In the genomic region with DNA sequence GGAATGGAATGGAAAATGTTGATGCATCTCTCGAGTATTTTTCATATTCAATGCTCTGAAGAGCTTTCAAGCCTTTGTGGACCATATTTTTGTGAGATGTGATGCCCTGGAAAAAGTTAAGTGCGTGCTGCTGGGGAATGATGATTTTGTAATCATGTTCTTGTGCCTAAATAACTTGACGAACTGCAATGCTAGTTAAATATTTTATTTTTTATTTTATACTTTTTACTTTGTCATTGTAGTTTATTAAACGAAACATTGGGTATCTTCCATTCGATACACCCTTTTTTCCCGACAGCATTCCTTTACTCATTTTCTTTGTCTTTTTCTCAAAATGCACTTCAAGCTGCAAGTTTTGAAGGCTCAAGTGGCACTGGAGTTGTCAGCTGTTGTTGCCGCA, we compare ENCODE assay signal across 1 fruit fly cellular context.
A peak's percentile ranks its signal among the peaks of the same experiment; 100 is the strongest.
TF ChIP-seq lines count a peak whose summit lies in the region.

No protein-coding gene starts in this region.

TF ChIP-seq in whole organism, embryonic, 481 proteins besides CTCF, POLR2A, EP300 and RAD21 (continued from another document and continues in another):
- TF ChIP-seq bigmax (GFP tag; optimal IDR thresholded peaks at IDR 0.05; lab: Kevin White, UChicago) (no peak), gcm2 (GFP tag; optimal IDR thresholded peaks at IDR 0.05; lab: Kevin White, UChicago) (no peak), amos (GFP tag; IDR thresholded peaks at IDR 0.05; lab: Robert Waterston, UW; ENCODE audit: partially characterized antibody) (no peak), gsb-n (tag; optimal IDR thresholded peaks at IDR 0.05; lab: Kevin White, UChicago) (peak; percentile 8), Max (GFP tag; optimal IDR thresholded peaks at IDR 0.05; lab: Kevin White, UChicago) (no peak), Ets65A (GFP tag; lab: Kevin White, UChicago) (peak; percentile 47), abd-A (tag; optimal IDR thresholded peaks at IDR 0.05; lab: Kevin White, UChicago) (no peak), CG12219 (GFP tag; optimal IDR thresholded peaks at IDR 0.05; lab: Kevin White, UChicago) (no peak), CG6689 (GFP tag; IDR thresholded peaks at IDR 0.05; lab: Robert Waterston, UW) (peak; percentile 56), lola (GFP tag; optimal IDR thresholded peaks at IDR 0.05; lab: Kevin White, UChicago) (peak in 1 of 3 experiments; percentile 34), otp (GFP tag; IDR thresholded peaks at IDR 0.05; lab: Robert Waterston, UW) (0 out of 3 replicates have a peak, but pooled peaks have one; percentile 41), HmgD (GFP tag; optimal IDR thresholded peaks at IDR 0.05; lab: Kevin White, UChicago) (no peak), ssp (GFP tag; IDR thresholded peaks at IDR 0.05; lab: Robert Waterston, UW) (peak; percentile 22; the same call in 1 of the 2 replicates), CHES-1-like (GFP tag; optimal IDR thresholded peaks at IDR 0.05; lab: Kevin White, UChicago) (no peak), PHDP (tag; optimal IDR thresholded peaks at IDR 0.05; lab: Kevin White, UChicago) (peak; percentile 11), ase (GFP tag; IDR thresholded peaks at IDR 0.05; lab: Robert Waterston, UW) (peak; percentile 76), Ssrp (tag; optimal IDR thresholded peaks at IDR 0.05; lab: Kevin White, UChicago) (peak; percentile 55), Opbp (GFP tag; IDR thresholded peaks at IDR 0.05; lab: Robert Waterston, UW; ENCODE audit: partially characterized antibody) (no peak), CG10654 (GFP tag; optimal IDR thresholded peaks at IDR 0.05; lab: Kevin White, UChicago) (peak; percentile 8), Fer3 (tag; optimal IDR thresholded peaks at IDR 0.05; lab: Kevin White, UChicago) (peak; percentile 6), CG5245 (GFP tag; optimal IDR thresholded peaks at IDR 0.05; lab: Kevin White, UChicago) (no peak), CG32772 (GFP tag; IDR thresholded peaks at IDR 0.05; lab: Robert Waterston, UW) (peak; percentile 39; the same call in 1 of the 2 replicates), Hr51 (GFP tag; optimal IDR thresholded peaks at IDR 0.05; lab: Kevin White, UChicago) (peak in 1 of 2 experiments; percentile 42), E2f1 (GFP tag; IDR thresholded peaks at IDR 0.05; lab: Robert Waterston, UW) (peak; percentile 34; the same call in 1 of the 2 replicates), mam (GFP tag; optimal IDR thresholded peaks at IDR 0.05; lab: Kevin White, UChicago) (no peak), Xrp1 (GFP tag; IDR thresholded peaks at IDR 0.05; lab: Robert Waterston, UW) (peak; percentile 71), psq (GFP tag; optimal IDR thresholded peaks at IDR 0.05; lab: Kevin White, UChicago) (no peak), gt (GFP tag; IDR thresholded peaks at IDR 0.05; lab: Robert Waterston, UW) (no peak), CG8089 (GFP tag; optimal IDR thresholded peaks at IDR 0.05; lab: Kevin White, UChicago) (no peak), Dip3 (GFP tag; optimal IDR thresholded peaks at IDR 0.05; lab: Kevin White, UChicago) (no peak), crc (GFP tag; optimal IDR thresholded peaks at IDR 0.05; lab: Kevin White, UChicago) (no peak), dmrt99B (tag; optimal IDR thresholded peaks at IDR 0.05; lab: Kevin White, UChicago) (peak; percentile 70), Pdp1 (GFP tag; optimal IDR thresholded peaks at IDR 0.05; lab: Kevin White, UChicago) (no peak), CG4730 (GFP tag; IDR thresholded peaks at IDR 0.05; lab: Robert Waterston, UW) (no peak), fd64A (GFP tag; optimal IDR thresholded peaks at IDR 0.05; lab: Kevin White, UChicago) (no peak), dysf (GFP tag; IDR thresholded peaks at IDR 0.05; lab: Robert Waterston, UW) (peak; percentile 56; the same call in 1 of the 3 replicates), CG18764 (GFP tag; optimal IDR thresholded peaks at IDR 0.05; lab: Kevin White, UChicago) (peak; percentile 7), CG3407 (GFP tag; optimal IDR thresholded peaks at IDR 0.05; lab: Kevin White, UChicago) (peak; percentile 34), CG16863 (GFP tag; optimal IDR thresholded peaks at IDR 0.05; lab: Kevin White, UChicago) (no peak), ac (GFP tag; optimal IDR thresholded peaks at IDR 0.05; lab: Kevin White, UChicago) (no peak), CG32767 (GFP tag; IDR thresholded peaks at IDR 0.05; lab: Robert Waterston, UW) (peak; percentile 56; the same call in 1 of the 2 replicates), her (GFP tag; optimal IDR thresholded peaks at IDR 0.05; lab: Kevin White, UChicago) (no peak), CG11695 (GFP tag; IDR thresholded peaks at IDR 0.05; lab: Robert Waterston, UW) (no peak), Dfd (GFP tag; optimal IDR thresholded peaks at IDR 0.05; lab: Kevin White, UChicago) (no peak), CG14014 (GFP tag; IDR thresholded peaks at IDR 0.05; lab: Robert Waterston, UW) (no peak), Rx (GFP tag; IDR thresholded peaks at IDR 0.05; lab: Robert Waterston, UW) (0 out of 2 replicates have a peak, but pooled peaks have one; percentile 24), CG2199 (GFP tag; IDR thresholded peaks at IDR 0.05; lab: Robert Waterston, UW) (no peak), nerfin-1 (tag; optimal IDR thresholded peaks at IDR 0.05; lab: Kevin White, UChicago) (no peak), CG10147 (GFP tag; optimal IDR thresholded peaks at IDR 0.05; lab: Kevin White, UChicago) (no peak), lov (optimal IDR thresholded peaks at IDR 0.05; lab: Kevin White, UChicago) (no peak), lov (GFP tag; IDR thresholded peaks at IDR 0.05; lab: Robert Waterston, UW) (peak; percentile 67; the same call in 1 of the 3 replicates), CG13123 (GFP tag; optimal IDR thresholded peaks at IDR 0.05; lab: Kevin White, UChicago) (peak; percentile 8), croc (GFP tag; conservative IDR thresholded peaks at IDR 0.05; lab: Robert Waterston, UW) (peak; percentile 48), knrl (GFP tag; IDR thresholded peaks at IDR 0.05; lab: Robert Waterston, UW; ENCODE audit: partially characterized antibody) (no peak), ci (GFP tag; IDR thresholded peaks at IDR 0.05; lab: Robert Waterston, UW) (peak; percentile 86), salm (tag; optimal IDR thresholded peaks at IDR 0.05; lab: Kevin White, UChicago) (no peak), sisA (GFP tag; IDR thresholded peaks at IDR 0.05; lab: Robert Waterston, UW) (peak; percentile 67), chn (GFP tag; optimal IDR thresholded peaks at IDR 0.05; lab: Kevin White, UChicago) (peak; percentile 1), Tbp (GFP tag; optimal IDR thresholded peaks at IDR 0.05; lab: Kevin White, UChicago) (no peak), CG4854 (GFP tag; optimal IDR thresholded peaks at IDR 0.05; lab: Kevin White, UChicago) (no peak), fru (optimal IDR thresholded peaks at IDR 0.05; lab: Kevin White, UChicago) (no peak), ATbp (GFP tag; optimal IDR thresholded peaks at IDR 0.05; lab: Kevin White, UChicago) (peak; percentile 40), Asciz (GFP tag; optimal IDR thresholded peaks at IDR 0.05; lab: Kevin White, UChicago) (peak; percentile 43), CG1233 (GFP tag; optimal IDR thresholded peaks at IDR 0.05; lab: Kevin White, UChicago) (no peak), H2.0 (GFP tag; IDR thresholded peaks at IDR 0.05; lab: Robert Waterston, UW) (peak; percentile 40; the same call in 1 of the 2 replicates), Sin3A (optimal IDR thresholded peaks at IDR 0.05; lab: Kevin White, UChicago) (no peak), CG16779 (GFP tag; IDR thresholded peaks at IDR 0.05; lab: Robert Waterston, UW) (no peak), btn (GFP tag; optimal IDR thresholded peaks at IDR 0.05; lab: Kevin White, UChicago) (no peak), Mrtf (GFP tag; IDR thresholded peaks at IDR 0.05; lab: Robert Waterston, UW) (no peak), unpg (GFP tag; optimal IDR thresholded peaks at IDR 0.05; lab: Kevin White, UChicago) (peak; percentile 57), Chrac-16 (GFP tag; optimal IDR thresholded peaks at IDR 0.05; lab: Kevin White, UChicago) (peak; percentile 35), Gsc (GFP tag; IDR thresholded peaks at IDR 0.05; lab: Robert Waterston, UW) (no peak), CG10431 (GFP tag; optimal IDR thresholded peaks at IDR 0.05; lab: Kevin White, UChicago) (no peak), en (GFP tag; optimal IDR thresholded peaks at IDR 0.05; lab: Kevin White, UChicago) (no peak), dpn (GFP tag; optimal IDR thresholded peaks at IDR 0.05; lab: Kevin White, UChicago) (peak in 1 of 2 experiments; percentile 44), klu (GFP tag; IDR thresholded peaks at IDR 0.05; lab: Robert Waterston, UW) (no peak), caup (GFP tag; optimal IDR thresholded peaks at IDR 0.05; lab: Kevin White, UChicago; ENCODE audit: severe bottlenecking) (no peak), Ada2b (GFP tag; IDR thresholded peaks at IDR 0.05; lab: Robert Waterston, UW) (peak; percentile 25; the same call in 1 of the 2 replicates), CG9437 (GFP tag; optimal IDR thresholded peaks at IDR 0.05; lab: Kevin White, UChicago) (peak; percentile 5), Atf6 (GFP tag; IDR thresholded peaks at IDR 0.05; lab: Robert Waterston, UW) (no peak), odd (GFP tag; optimal IDR thresholded peaks at IDR 0.05; lab: Kevin White, UChicago) (no peak), CG17385 (GFP tag; optimal IDR thresholded peaks at IDR 0.05; lab: Kevin White, UChicago) (peak; percentile 35), hkb (optimal IDR thresholded peaks at IDR 0.05; lab: Kevin White, UChicago) (no peak), hkb (GFP tag; IDR thresholded peaks at IDR 0.05; lab: Robert Waterston, UW) (0 out of 2 replicates have a peak, but pooled peaks have one; percentile 28), ken (GFP tag; IDR thresholded peaks at IDR 0.05; lab: Robert Waterston, UW) (peak; percentile 51; the same call in 1 of the 3 replicates), CG4820 (GFP tag; optimal IDR thresholded peaks at IDR 0.05; lab: Kevin White, UChicago) (peak; percentile 7), Ets97D (GFP tag; optimal IDR thresholded peaks at IDR 0.05; lab: Kevin White, UChicago) (peak; percentile 42), CkIIα-i1 (GFP tag; IDR thresholded peaks at IDR 0.05; lab: Robert Waterston, UW) (no peak), maf-S (GFP tag; optimal IDR thresholded peaks at IDR 0.05; lab: Kevin White, UChicago) (no peak), dan (GFP tag; IDR thresholded peaks at IDR 0.05; lab: Robert Waterston, UW) (no peak), sob (GFP tag; IDR thresholded peaks at IDR 0.05; lab: Robert Waterston, UW) (peak; percentile 30; the same call in 1 of the 2 replicates), tin (GFP tag; optimal IDR thresholded peaks at IDR 0.05; lab: Kevin White, UChicago) (peak; percentile 49), zfh1 (GFP tag; IDR thresholded peaks at IDR 0.05; lab: Robert Waterston, UW) (peak; percentile 65; the same call in 2 of the 3 replicates), Fer2 (tag; optimal IDR thresholded peaks at IDR 0.05; lab: Kevin White, UChicago) (no peak), tna (GFP tag; IDR thresholded peaks at IDR 0.05; lab: Robert Waterston, UW; ENCODE audit: partially characterized antibody) (no peak), Hr78 (GFP tag; optimal IDR thresholded peaks at IDR 0.05; lab: Kevin White, UChicago) (no peak), CG4707 (GFP tag; optimal IDR thresholded peaks at IDR 0.05; lab: Kevin White, UChicago) (no peak), CG8924 (tag; optimal IDR thresholded peaks at IDR 0.05; lab: Kevin White, UChicago) (peak; percentile 17), wek (GFP tag; optimal IDR thresholded peaks at IDR 0.05; lab: Kevin White, UChicago) (no peak), insv (GFP tag; optimal IDR thresholded peaks at IDR 0.05; lab: Kevin White, UChicago) (no peak), Bteb2 (GFP tag; optimal IDR thresholded peaks at IDR 0.05; lab: Kevin White, UChicago) (no peak), dmrt11E (tag; optimal IDR thresholded peaks at IDR 0.05; lab: Kevin White, UChicago) (peak; percentile 43), ewg (GFP tag; optimal IDR thresholded peaks at IDR 0.05; lab: Kevin White, UChicago) (peak; percentile 14), kay (GFP tag; optimal IDR thresholded peaks at IDR 0.05; lab: Kevin White, UChicago) (no peak), Atf-2 (GFP tag; optimal IDR thresholded peaks at IDR 0.05; lab: Kevin White, UChicago) (no peak), vvl (GFP tag; IDR thresholded peaks at IDR 0.05; lab: Robert Waterston, UW) (peak; percentile 86), Spps (tag; optimal IDR thresholded peaks at IDR 0.05; lab: Kevin White, UChicago) (peak; percentile 19), zfh2 (GFP tag; optimal IDR thresholded peaks at IDR 0.05; lab: Kevin White, UChicago) (no peak), pan (optimal IDR thresholded peaks at IDR 0.05; lab: Kevin White, UChicago) (no peak), pan (GFP tag; optimal IDR thresholded peaks at IDR 0.05 in 1 of 2, IDR thresholded peaks at IDR 0.05 in 1 of 2) (peak in 1 of 2 experiments; percentile 65), CG30403 (GFP tag; optimal IDR thresholded peaks at IDR 0.05; lab: Kevin White, UChicago) (peak; percentile 32), bcd (GFP tag; optimal IDR thresholded peaks at IDR 0.05; lab: Kevin White, UChicago) (no peak), oc (tag; optimal IDR thresholded peaks at IDR 0.05; lab: Kevin White, UChicago) (peak; percentile 65), ttk (GFP tag; IDR thresholded peaks at IDR 0.05; lab: Robert Waterston, UW) (peak; percentile 54), CG11504 (tag; optimal IDR thresholded peaks at IDR 0.05; lab: Kevin White, UChicago) (peak; percentile 63), Kr (GFP tag; optimal IDR thresholded peaks at IDR 0.05; lab: Kevin White, UChicago) (no peak), Dref (GFP tag; IDR thresholded peaks at IDR 0.05; lab: Robert Waterston, UW) (no peak), Rfx (GFP tag; IDR thresholded peaks at IDR 0.05; lab: Robert Waterston, UW) (0 out of 2 replicates have a peak, but pooled peaks have one; percentile 6), esg (GFP tag; conservative IDR thresholded peaks at IDR 0.05; lab: Robert Waterston, UW) (peak; percentile 46), D19B (GFP tag; optimal IDR thresholded peaks at IDR 0.05; lab: Kevin White, UChicago) (peak; percentile 47), Hey (tag; optimal IDR thresholded peaks at IDR 0.05; lab: Kevin White, UChicago) (no peak), CG10959 (GFP tag; IDR thresholded peaks at IDR 0.05; lab: Robert Waterston, UW) (peak; percentile 49; the same call in 1 of the 2 replicates), al (GFP tag; IDR thresholded peaks at IDR 0.05; lab: Robert Waterston, UW) (no peak), pho (GFP tag; optimal IDR thresholded peaks at IDR 0.05; lab: Kevin White, UChicago) (no peak), gce (GFP tag; IDR thresholded peaks at IDR 0.05; lab: Robert Waterston, UW) (0 out of 3 replicates have a peak, but pooled peaks have one; percentile 18), CG1602 (GFP tag; optimal IDR thresholded peaks at IDR 0.05; lab: Kevin White, UChicago) (no peak), Scr (GFP tag; IDR thresholded peaks at IDR 0.05; lab: Robert Waterston, UW; ENCODE audit: partially characterized antibody) (no peak)
